Fruit fly (Drosophila melanogaster): ENCODE data around the gene CG13455.
A peak's percentile ranks its signal among the peaks of the same experiment; 100 is the strongest.

DNA sequence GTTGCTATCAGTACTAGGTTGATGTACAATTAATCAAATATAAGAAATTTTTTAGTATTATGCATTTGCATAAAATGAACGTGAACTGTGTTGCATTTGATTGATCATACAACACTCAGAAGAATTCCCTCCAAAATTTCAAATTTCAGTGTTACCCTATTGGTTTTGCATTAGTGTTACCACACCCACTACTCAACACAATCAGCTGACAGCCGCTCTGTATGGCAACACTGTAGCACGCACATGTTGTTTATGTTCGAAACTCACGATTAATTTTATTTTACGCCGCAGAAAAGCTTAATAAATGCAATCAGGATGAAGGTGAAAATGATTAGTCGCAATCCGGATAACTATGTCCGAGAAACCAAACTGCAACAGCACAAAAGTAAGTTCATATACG, 2.4 kb downstream of the CG13455 start, which contains the start of gene CG7275:
- TF ChIP-seq CG12605 (GFP tag; IDR thresholded peaks at IDR 0.05) (no peak), CG13204 (GFP tag; optimal IDR thresholded peaks at IDR 0.05) (no peak), CG15710 (tag; optimal IDR thresholded peaks at IDR 0.05) (peak; percentile 7), Snoo (tag; optimal IDR thresholded peaks at IDR 0.05) (no peak), gl (tag; optimal IDR thresholded peaks at IDR 0.05) (no peak)
